Worm (Caenorhabditis elegans) whole organism, young adult: Measurements from ENCODE around the gene tag-191.

Experiments used
- F57A8.1 ChIP-seq: fragments of 200-800 bp; sonication (Bioruptor generic); optimal IDR thresholded peaks from 2 replicates; lab custom pipeline; 2018; ENCODE audit warnings: mild to moderate bottlenecking, missing genetic modification characterization, moderate library complexity, missing compliant biosample characterization
- Y79H2A.3 ChIP-seq: fragments of 200-800 bp; sonication (Bioruptor generic); conservative IDR thresholded peaks from 2 replicates; pipeline ENCODE4 v1.3.6; 2022; ENCODE audit warnings: missing genetic modification reagents, missing genetic modification characterization, missing compliant biosample characterization
- ama-1 ChIP-seq, 3 experiments: fragments of 150-350 bp in 1 of 3; sonication (generic microtip) in 2 of 3; optimal IDR thresholded peaks; 2 replicates each; lab custom pipeline; 2014 to 2018; ENCODE audit warnings: missing biosample characterization in 2 of 3, missing genetic modification characterization in 2 of 3, missing genetic modification reagents in 2 of 3
- atf-7 ChIP-seq: sonication (generic microtip); optimal IDR thresholded peaks from 2 replicates; lab custom pipeline; 2017; ENCODE audit warnings: mild to moderate bottlenecking, missing genetic modification characterization, missing compliant biosample characterization
- attf-6 ChIP-seq: fragments of 200-800 bp; sonication (Bioruptor generic); IDR thresholded peaks from 2 replicates; pipeline ENCODE4 v1.3.6; 2022; ENCODE audit warnings: missing genetic modification reagents, missing genetic modification characterization, missing compliant biosample characterization
- dpl-1 ChIP-seq: fragments of 150-350 bp; optimal IDR thresholded peaks from 2 replicates; lab custom pipeline; 2014; ENCODE audit warnings: missing biosample characterization, missing genetic modification reagents, missing genetic modification characterization
- efl-1 ChIP-seq: fragments of 150-350 bp; optimal IDR thresholded peaks from 2 replicates; lab custom pipeline; 2014; ENCODE audit warnings: missing biosample characterization, missing genetic modification reagents, missing genetic modification characterization
- egl-18 ChIP-seq: fragments of 200-800 bp; sonication (Bioruptor generic); IDR thresholded peaks from 2 replicates; pipeline ENCODE4 v1.3.6; 2022; ENCODE audit warnings: missing genetic modification reagents, missing genetic modification characterization, missing compliant biosample characterization
- nfya-1 ChIP-seq: sonication (generic microtip); optimal IDR thresholded peaks from 2 replicates; lab custom pipeline; 2017; ENCODE audit warnings: antibody characterized with exemption, missing compliant biosample characterization, missing genetic modification characterization, borderline replicate concordance; ENCODE audit not compliant: insufficient read depth
- rcor-1 ChIP-seq: fragments of 200-800 bp; sonication (Bioruptor generic); IDR thresholded peaks from 2 replicates; pipeline ENCODE4 v1.3.6; 2022; ENCODE audit warnings: missing genetic modification reagents, missing genetic modification characterization, missing compliant biosample characterization
- tlf-1 ChIP-seq: fragments of 200-800 bp; sonication (Bioruptor generic); optimal IDR thresholded peaks from 2 replicates; lab custom pipeline; 2018; ENCODE audit warnings: mild to moderate bottlenecking, missing genetic modification characterization, missing compliant biosample characterization
- unc-62 ChIP-seq: fragments of 150-350 bp; optimal IDR thresholded peaks from 2 replicates; lab custom pipeline; 2014; ENCODE audit warnings: missing biosample characterization, missing genetic modification reagents, missing genetic modification characterization

- TF ChIP-seq atf-7 (tag; lab: Kevin White, UChicago), result no peak
- TF ChIP-seq ama-1 (optimal IDR thresholded peaks at IDR 0.05; lab: Kevin White, UChicago), result no peak
- TF ChIP-seq ama-1 (GFP tag; optimal IDR thresholded peaks at IDR 0.05; lab: Kevin White, UChicago), result no peak
- TF ChIP-seq unc-62, result no peak
- no peak for TF ChIP-seq nfya-1
- no peak for TF ChIP-seq dpl-1 (GFP tag; lab: Kevin White, UChicago)
- TF ChIP-seq attf-6 (GFP tag; lab: Robert Waterston, UW), result no peak
- TF ChIP-seq egl-18 (GFP tag; lab: Robert Waterston, UW), result no peak
- no peak for TF ChIP-seq F57A8.1
- TF ChIP-seq tlf-1 (GFP tag; lab: Kevin White, UChicago), result no peak
- no peak for TF ChIP-seq Y79H2A.3 (GFP tag; lab: Robert Waterston, UW)
- no peak for TF ChIP-seq rcor-1
- TF ChIP-seq efl-1 (GFP tag; lab: Kevin White, UChicago), result no peak
These were observed 25.4 kb downstream of the tag-191 start, which contains the start of gene R02D5.9 for ce11 chrV:14510746-14511145.
